Fruit fly (Drosophila melanogaster): Measurements from ENCODE around the gene CG44532.

The CG44532 gene

DNA sequence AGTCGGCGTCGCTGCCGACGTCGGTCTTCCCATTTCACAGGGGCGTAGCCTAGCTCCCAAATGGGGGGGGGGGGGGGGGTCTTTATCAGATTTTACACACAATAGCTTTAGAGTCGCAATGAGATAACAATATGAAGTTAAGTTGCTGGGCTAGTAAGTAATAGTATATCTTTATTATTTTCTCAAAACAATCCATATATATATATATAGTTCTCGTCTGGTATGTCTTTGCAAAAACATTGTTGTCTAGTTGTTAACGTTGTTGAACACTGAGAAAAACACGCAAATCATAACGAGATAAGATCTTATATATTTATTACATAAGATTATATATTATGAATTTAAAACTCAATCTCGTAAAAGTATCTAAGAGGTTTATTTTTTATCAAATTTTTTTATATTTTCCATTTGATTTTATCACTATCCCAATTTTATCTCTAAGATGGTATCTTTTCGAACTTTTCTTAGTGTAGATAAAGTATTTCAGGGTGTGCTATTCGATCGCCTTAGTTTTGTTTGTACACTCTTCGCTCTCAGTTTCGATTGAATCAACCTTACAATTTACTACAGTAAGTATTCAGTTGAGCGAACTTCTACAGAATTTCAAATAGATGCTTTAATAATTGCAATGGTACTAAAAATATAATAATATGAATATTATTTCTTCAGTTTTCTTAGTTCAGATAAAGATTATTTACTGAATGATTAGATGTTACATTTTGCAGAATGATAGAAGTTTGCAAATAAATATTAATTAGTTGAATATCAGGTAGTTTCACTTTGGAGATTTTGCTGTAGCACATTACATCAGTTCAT lies 40.2 kb downstream of the CG44532 start (continued):
- TF ChIP-seq caup (GFP tag; optimal IDR thresholded peaks at IDR 0.05; ENCODE audit: severe bottlenecking) = peak; percentile 87
- peak; percentile 46 for TF ChIP-seq Fer2 (tag; optimal IDR thresholded peaks at IDR 0.05)
- TF ChIP-seq E2f2 (GFP tag; IDR thresholded peaks at IDR 0.05) = peak; percentile 36
- TF ChIP-seq fd64A (GFP tag; optimal IDR thresholded peaks at IDR 0.05) = no peak
- TF ChIP-seq Abd-B (GFP tag; optimal IDR thresholded peaks at IDR 0.05) = peak; percentile 66
- no peak for TF ChIP-seq CG12942 (GFP tag; optimal IDR thresholded peaks at IDR 0.05)
- peak; percentile 31 for TF ChIP-seq Bdp1 (GFP tag; optimal IDR thresholded peaks at IDR 0.05)
- TF ChIP-seq B-H2 (GFP tag; optimal IDR thresholded peaks at IDR 0.05) = peak; percentile 83
- TF ChIP-seq CG15514 (GFP tag; optimal IDR thresholded peaks at IDR 0.05) = peak; percentile 87
- TF ChIP-seq CG30403 (GFP tag; optimal IDR thresholded peaks at IDR 0.05) = peak; percentile 54
- TF ChIP-seq ap (GFP tag; IDR thresholded peaks at IDR 0.05) = peak; percentile 46
- no peak for TF ChIP-seq Opbp (GFP tag; IDR thresholded peaks at IDR 0.05; ENCODE audit: partially characterized antibody)
- no peak for TF ChIP-seq twi (tag; optimal IDR thresholded peaks at IDR 0.05)
- TF ChIP-seq slou (GFP tag; optimal IDR thresholded peaks at IDR 0.05) = no peak
- TF ChIP-seq org-1 (GFP tag; optimal IDR thresholded peaks at IDR 0.05) = peak; percentile 29
- TF ChIP-seq Antp (GFP tag; optimal IDR thresholded peaks at IDR 0.05) = no peak
- peak; percentile 35 for TF ChIP-seq CG10147 (GFP tag; optimal IDR thresholded peaks at IDR 0.05)
- no peak for TF ChIP-seq CG4854 (GFP tag; optimal IDR thresholded peaks at IDR 0.05)
- TF ChIP-seq nau (GFP tag; optimal IDR thresholded peaks at IDR 0.05) = no peak
- TF ChIP-seq btn (GFP tag; optimal IDR thresholded peaks at IDR 0.05) = no peak
- no peak for TF ChIP-seq sima (GFP tag; optimal IDR thresholded peaks at IDR 0.05)
- TF ChIP-seq CG34422 (GFP tag; IDR thresholded peaks at IDR 0.05) = peak; percentile 85
- peak; percentile 79; the same call in 2 of the 3 replicates for TF ChIP-seq CG17361 (GFP tag; IDR thresholded peaks at IDR 0.05)
- TF ChIP-seq CG1602 (GFP tag; optimal IDR thresholded peaks at IDR 0.05) = no peak
- no peak for TF ChIP-seq Doc3 (GFP tag; IDR thresholded peaks at IDR 0.05; ENCODE audit: partially characterized antibody)
- peak; percentile 27 for TF ChIP-seq CG15011 (GFP tag; optimal IDR thresholded peaks at IDR 0.05)
- no peak for TF ChIP-seq pan (optimal IDR thresholded peaks at IDR 0.05)
- peak in 1 of 2 experiments; percentile 78 for TF ChIP-seq pan (GFP tag; optimal IDR thresholded peaks at IDR 0.05 in 1 of 2, IDR thresholded peaks at IDR 0.05 in 1 of 2)
- TF ChIP-seq tin (GFP tag; optimal IDR thresholded peaks at IDR 0.05) = peak; percentile 9
- peak; percentile 71; the same call in 2 of the 3 replicates for TF ChIP-seq Aef1 (GFP tag; IDR thresholded peaks at IDR 0.05)
- no peak for TF ChIP-seq zen2 (GFP tag; IDR thresholded peaks at IDR 0.05; ENCODE audit: partially characterized antibody)
- peak; percentile 41 for TF ChIP-seq mam (GFP tag; optimal IDR thresholded peaks at IDR 0.05)
- TF ChIP-seq pb (GFP tag; optimal IDR thresholded peaks at IDR 0.05) = no peak
- no peak for TF ChIP-seq CG10565 (GFP tag; optimal IDR thresholded peaks at IDR 0.05)
- TF ChIP-seq CG4617 (GFP tag; optimal IDR thresholded peaks at IDR 0.05; ENCODE audit: borderline replicate concordance) = no peak
- peak; percentile 72 for TF ChIP-seq danr (GFP tag; IDR thresholded peaks at IDR 0.05)
- TF ChIP-seq Med (GFP tag) = peak; percentile 92
- TF ChIP-seq z (GFP tag; IDR thresholded peaks at IDR 0.05) = no peak
- peak; percentile 90 for TF ChIP-seq CG3847 (GFP tag; IDR thresholded peaks at IDR 0.05)
- no peak for TF ChIP-seq en (GFP tag; optimal IDR thresholded peaks at IDR 0.05)
- TF ChIP-seq Sox100B (GFP tag; optimal IDR thresholded peaks at IDR 0.05) = peak; percentile 39
- peak; percentile 84 for TF ChIP-seq sob (GFP tag; IDR thresholded peaks at IDR 0.05)
- TF ChIP-seq PHDP (tag; optimal IDR thresholded peaks at IDR 0.05) = peak; percentile 81
- no peak for TF ChIP-seq ro (GFP tag; IDR thresholded peaks at IDR 0.05)
- peak; percentile 73 for TF ChIP-seq unpg (GFP tag; optimal IDR thresholded peaks at IDR 0.05)
- TF ChIP-seq tx (GFP tag; optimal IDR thresholded peaks at IDR 0.05) = no peak
- TF ChIP-seq CG12299 (tag; optimal IDR thresholded peaks at IDR 0.05) = peak; percentile 55
- no peak for TF ChIP-seq CG5245 (GFP tag; optimal IDR thresholded peaks at IDR 0.05)
- peak; percentile 68 for TF ChIP-seq CG6683 (GFP tag; optimal IDR thresholded peaks at IDR 0.05)
- TF ChIP-seq Dfd (GFP tag; optimal IDR thresholded peaks at IDR 0.05) = no peak
